Worm (Caenorhabditis elegans): Measurements from ENCODE around the gene C08F1.8.
"Not testable (repeated sequence)": the region's sequence is repeated elsewhere in the genome, so short reads cannot be mapped to it uniquely, and the experiment has no call there.

DNA sequence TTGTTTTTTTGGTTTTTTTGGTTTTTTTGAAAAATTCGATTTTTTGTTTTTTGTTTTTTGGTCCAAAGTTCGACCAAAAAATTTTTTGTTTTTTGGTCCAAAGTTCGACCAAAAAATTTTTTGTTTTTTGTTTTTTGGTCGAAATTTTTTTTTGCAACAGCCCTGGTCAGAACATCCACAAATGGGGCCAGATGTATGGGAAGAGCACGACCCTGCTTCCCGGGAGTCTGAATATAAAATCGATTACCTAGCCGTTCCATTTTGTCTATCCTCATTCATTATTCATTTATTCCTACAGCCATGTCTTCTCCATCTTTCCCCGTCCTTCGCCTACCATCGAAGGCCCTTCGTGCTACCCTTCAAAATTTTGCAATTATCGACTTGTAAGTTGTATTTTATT lies 46.0 kb upstream of the C08F1.8 start, which contains the start of gene fbxb-95:
- not testable (repeated sequence) for TF ChIP-seq alr-1 (tag; optimal IDR thresholded peaks at IDR 0.05; ENCODE audit: borderline replicate concordance); unc-86 (tag; optimal IDR thresholded peaks at IDR 0.05); ztf-11 (tag; optimal IDR thresholded peaks at IDR 0.05); unc-130 (tag; optimal IDR thresholded peaks at IDR 0.05); egl-27 (tag; optimal IDR thresholded peaks at IDR 0.05); elt-3 (tag; optimal IDR thresholded peaks at IDR 0.05); nhr-76 (tag; optimal IDR thresholded peaks at IDR 0.05)

Measured in whole organism, L1 larva.